Worm (Caenorhabditis elegans) whole organism, L4 larva: ENCODE results near the gene sftd-3.
A peak's percentile ranks its signal among the peaks of the same experiment; 100 is the strongest.

Experiments
- R02D3.7 ChIP-seq: fragments of 150-350 bp; sonication (generic microtip); optimal IDR thresholded peaks from 3 replicates; lab custom pipeline; 2014; ENCODE audit warnings: missing biosample characterization, missing genetic modification characterization
- Y48G9A.11 ChIP-seq: fragments of 200-800 bp; sonication (Bioruptor generic); IDR thresholded peaks from 2 replicates; pipeline ENCODE4 v1.3.6; 2022; ENCODE audit warnings: missing genetic modification reagents, missing genetic modification characterization, missing compliant biosample characterization
- lim-7 ChIP-seq: fragments of 200-800 bp; sonication (Bioruptor generic); IDR thresholded peaks from 2 replicates; pipeline ENCODE4 v1.3.6; 2022; ENCODE audit warnings: missing genetic modification characterization, missing compliant biosample characterization
- lin-38 ChIP-seq: fragments of 200-800 bp; sonication (Bioruptor generic); IDR thresholded peaks from 2 replicates; pipeline ENCODE4 v1.3.6; 2022; ENCODE audit warnings: missing genetic modification reagents, missing genetic modification characterization, missing compliant biosample characterization
- lin-39 ChIP-seq: fragments of 150-350 bp; optimal IDR thresholded peaks from 2 replicates; lab custom pipeline; 2014; ENCODE audit warnings: missing biosample characterization, missing genetic modification reagents, missing genetic modification characterization
- nhr-11 ChIP-seq: fragments of 150-350 bp; optimal IDR thresholded peaks from 2 replicates; lab custom pipeline; 2014; ENCODE audit warnings: missing biosample characterization, missing genetic modification characterization
- nhr-77 ChIP-seq: fragments of 150-350 bp; optimal IDR thresholded peaks from 2 replicates; lab custom pipeline; 2014; ENCODE audit warnings: missing biosample characterization, missing genetic modification characterization
- pha-4 ChIP-seq, 2 experiments: fragments of 150-350 bp in 1 of 2; fragments of 200-800 bp in 1 of 2; sonication (Bioruptor generic) in 1 of 2; IDR thresholded peaks in 1 of 2; optimal IDR thresholded peaks in 1 of 2; 2 replicates each; pipeline versions ENCODE4 v1.3.6 to Lab custom; 2014 to 2022; ENCODE audit warnings: missing genetic modification characterization in 2 of 2, missing genetic modification reagents in 2 of 2, missing biosample characterization in 1 of 2, missing compliant biosample characterization in 1 of 2
- spr-1 ChIP-seq: sonication (generic microtip); optimal IDR thresholded peaks from 2 replicates; lab custom pipeline; 2016; ENCODE audit warnings: mild to moderate bottlenecking, missing genetic modification characterization, missing compliant biosample characterization
- unc-39 ChIP-seq: sonication (generic microtip); optimal IDR thresholded peaks from 2 replicates; lab custom pipeline; 2017; ENCODE audit warnings: missing biosample characterization, missing genetic modification characterization
- ztf-11 ChIP-seq: fragments of 150-350 bp; optimal IDR thresholded peaks from 2 replicates; lab custom pipeline; 2014; ENCODE audit warnings: missing biosample characterization, missing genetic modification characterization

- no peak; the same call in 1 of the 2 replicates for TF ChIP-seq pha-4 (GFP tag; IDR thresholded peaks at IDR 0.05; lab: Robert Waterston, UW)
- TF ChIP-seq pha-4 (tag; optimal IDR thresholded peaks at IDR 0.05; lab: Kevin White, UChicago): no peak
- no peak for TF ChIP-seq nhr-77 (tag; lab: Kevin White, UChicago)
- no peak for TF ChIP-seq ztf-11 (tag; lab: Kevin White, UChicago)
- no peak for TF ChIP-seq unc-39 (tag; lab: Kevin White, UChicago)
- TF ChIP-seq lin-39 (tag; lab: Kevin White, UChicago): no peak
- peak; percentile 5 for TF ChIP-seq nhr-11 (tag; lab: Kevin White, UChicago)
- no peak for TF ChIP-seq lin-38 (GFP tag; lab: Robert Waterston, UW)
- TF ChIP-seq Y48G9A.11 (GFP tag; lab: Robert Waterston, UW): no peak
- TF ChIP-seq R02D3.7 (tag; lab: Kevin White, UChicago): no peak
- TF ChIP-seq spr-1 (tag; lab: Kevin White, UChicago): no peak
- no peak for TF ChIP-seq lim-7 (GFP tag; lab: Robert Waterston, UW)
Observed at ce11 chrII:9013341-9013740, 49.4 kb upstream of the sftd-3 start.
